Worm (Caenorhabditis elegans) whole organism, late embryonic: ENCODE results near the gene rpl-36.A.

Experiments
- C08G9.2 ChIP-seq: sonication (generic microtip); optimal IDR thresholded peaks from 2 replicates; lab custom pipeline; 2016; ENCODE audit warnings: mild to moderate bottlenecking, missing genetic modification characterization, moderate library complexity, missing compliant biosample characterization
- Y22D7AL.16 ChIP-seq: sonication (generic microtip); optimal IDR thresholded peaks from 2 replicates; lab custom pipeline; 2016; ENCODE audit warnings: missing genetic modification characterization, missing compliant biosample characterization
- ama-1 ChIP-seq: fragments of 150-350 bp; optimal IDR thresholded peaks from 2 replicates; lab custom pipeline; 2014
- ceh-31 ChIP-seq: sonication (generic microtip); optimal IDR thresholded peaks from 2 replicates; lab custom pipeline; 2016; ENCODE audit warnings: missing genetic modification characterization, missing compliant biosample characterization
- che-1 ChIP-seq: sonication (generic microtip); optimal IDR thresholded peaks from 2 replicates; lab custom pipeline; 2016; ENCODE audit warnings: mild to moderate bottlenecking, missing genetic modification characterization, missing compliant biosample characterization
- elt-2 ChIP-seq: sonication (generic microtip); optimal IDR thresholded peaks from 2 replicates; lab custom pipeline; 2016; ENCODE audit warnings: missing genetic modification reagents, missing genetic modification characterization, missing compliant biosample characterization
- nhr-11 ChIP-seq: fragments of 150-350 bp; optimal IDR thresholded peaks from 2 replicates; lab custom pipeline; 2014; ENCODE audit warnings: missing biosample characterization, missing genetic modification characterization
- pax-1 ChIP-seq: fragments of 150-350 bp; optimal IDR thresholded peaks from 2 replicates; lab custom pipeline; 2014; ENCODE audit warnings: missing biosample characterization, missing genetic modification characterization
- ref-2 ChIP-seq: sonication (generic microtip); optimal IDR thresholded peaks from 2 replicates; lab custom pipeline; 2016; ENCODE audit warnings: missing genetic modification characterization, missing compliant biosample characterization
- tbx-2 ChIP-seq: sonication (generic microtip); optimal IDR thresholded peaks from 2 replicates; lab custom pipeline; 2016; ENCODE audit warnings: missing genetic modification characterization, missing compliant biosample characterization
- tbx-7 ChIP-seq: sonication (generic microtip); optimal IDR thresholded peaks from 2 replicates; lab custom pipeline; 2016; ENCODE audit warnings: missing genotype, missing genetic modification characterization, missing compliant biosample characterization
- unc-3 ChIP-seq, 2 experiments: fragments of 200-800 bp in 1 of 2; sonication (Bioruptor generic) in 1 of 2; sonication (generic microtip) in 1 of 2; conservative IDR thresholded peaks in 1 of 2; optimal IDR thresholded peaks in 1 of 2; 2 replicates each; pipeline versions ENCODE4 v1.3.6 to Lab custom; 2016 to 2022; ENCODE audit warnings: missing compliant biosample characterization in 2 of 2, missing genetic modification characterization in 2 of 2, missing genetic modification reagents in 1 of 2
- unc-55 ChIP-seq: sonication (generic microtip); optimal IDR thresholded peaks from 2 replicates; lab custom pipeline; 2017; ENCODE audit warnings: missing biosample characterization, missing genetic modification reagents, missing genetic modification characterization

- TF ChIP-seq nhr-11 (tag; lab: Kevin White, UChicago) (no peak), tbx-2 (no peak), elt-2 (no peak), unc-3 (GFP tag; conservative IDR thresholded peaks at IDR 0.05; lab: Robert Waterston, UW) (no peak), unc-3 (tag; optimal IDR thresholded peaks at IDR 0.05; lab: Kevin White, UChicago) (no peak), ama-1 (no peak), Y22D7AL.16 (tag; lab: Kevin White, UChicago) (no peak), ceh-31 (tag; lab: Kevin White, UChicago) (no peak), C08G9.2 (tag; lab: Kevin White, UChicago) (no peak), tbx-7 (no peak), ref-2 (tag; lab: Kevin White, UChicago) (no peak), che-1 (tag; lab: Kevin White, UChicago) (no peak), unc-55 (GFP tag; lab: Kevin White, UChicago) (peak; percentile 19), pax-1 (tag; lab: Kevin White, UChicago) (no peak)
Observed at ce11 chrII:11126312-11127000, 29.5 kb upstream of the rpl-36.A start, which contains the start of the genes rps-9 and lsm-1.
